Fruit fly (Drosophila melanogaster): ENCODE data around the gene CG11696.

- TF ChIP-seq CG8478 (optimal IDR thresholded peaks at IDR 0.05) (no peak), EcR (GFP tag; optimal IDR thresholded peaks at IDR 0.05) (no peak), usp (GFP tag; optimal IDR thresholded peaks at IDR 0.05) (no peak), psq (optimal IDR thresholded peaks at IDR 0.05) (no peak), pan (optimal IDR thresholded peaks at IDR 0.05) (peak; percentile 90)
Observed at dm6 chrX:11558389-11558908, 15.1 kb upstream of the CG11696 start, which contains the start of gene CG1572.
